Worm (Caenorhabditis elegans): ENCODE data around the gene T22B2.1.

Gene T22B2.1

ce11 chrX:3979146-3979545 is 53.3 kb downstream of the T22B2.1 start:
- no peak for TF ChIP-seq nhr-12 (tag; optimal IDR thresholded peaks at IDR 0.05)
- no peak for TF ChIP-seq nhr-11 (tag; optimal IDR thresholded peaks at IDR 0.05)
- no peak for TF ChIP-seq C34F6.9 (tag; optimal IDR thresholded peaks at IDR 0.05)
- TF ChIP-seq mdl-1 (tag; optimal IDR thresholded peaks at IDR 0.05): no peak
- TF ChIP-seq nhr-237 (tag; optimal IDR thresholded peaks at IDR 0.05): no peak
- TF ChIP-seq nhr-21 (tag; optimal IDR thresholded peaks at IDR 0.05): no peak
- no peak for TF ChIP-seq R02D3.7 (tag; optimal IDR thresholded peaks at IDR 0.05)
- TF ChIP-seq nhr-25 (tag; optimal IDR thresholded peaks at IDR 0.05): no peak
- TF ChIP-seq blmp-1 (tag; optimal IDR thresholded peaks at IDR 0.05; ENCODE audit: insufficient read depth): no peak
- no peak for TF ChIP-seq dmd-4 (tag; optimal IDR thresholded peaks at IDR 0.05)
- TF ChIP-seq nhr-129 (tag; optimal IDR thresholded peaks at IDR 0.05): no peak
- TF ChIP-seq aly-2 (tag; optimal IDR thresholded peaks at IDR 0.05): no peak
